Fruit fly (Drosophila melanogaster): ENCODE data around the gene CG43273.

- TF ChIP-seq Met (GFP tag; optimal IDR thresholded peaks at IDR 0.05): no peak
- TF ChIP-seq CG11294 (GFP tag; IDR thresholded peaks at IDR 0.05): no peak
- TF ChIP-seq CG9139 (GFP tag; optimal IDR thresholded peaks at IDR 0.05): peak; percentile 27
- no peak for TF ChIP-seq vri (GFP tag; optimal IDR thresholded peaks at IDR 0.05)
- TF ChIP-seq Hr39 (GFP tag; optimal IDR thresholded peaks at IDR 0.05): no peak
- no peak for TF ChIP-seq CG16779 (tag; optimal IDR thresholded peaks at IDR 0.05)
- no peak for TF ChIP-seq pdm3 (GFP tag; optimal IDR thresholded peaks at IDR 0.05)
- no peak for TF ChIP-seq acj6 (GFP tag; optimal IDR thresholded peaks at IDR 0.05)
- no peak for TF ChIP-seq CG6792 (GFP tag; optimal IDR thresholded peaks at IDR 0.05)
- no peak for TF ChIP-seq salr (GFP tag; optimal IDR thresholded peaks at IDR 0.05)
- TF ChIP-seq Gug (GFP tag; IDR thresholded peaks at IDR 0.05): no peak
These were observed 30.3 kb downstream of the CG43273 start, which contains the start of gene CG13639 for dm6 chr3R:24860316-24860826.

Measured in whole organism, prepupa.